Fruit fly (Drosophila melanogaster) whole organism, embryonic: ENCODE measurements around the gene CG15445.

Source experiments
- Atf6 ChIP-seq: fragments of 200-800 bp; sonication (Bioruptor generic); IDR thresholded peaks from 2 replicates; pipeline ENCODE4 v1.3.6; 2022; ENCODE audit warnings: missing biosample characterization, missing genetic modification characterization
- CG10267 ChIP-seq: fragments of 200-800 bp; sonication (Bioruptor generic); optimal IDR thresholded peaks from 2 replicates; lab custom pipeline; 2018; ENCODE audit warnings: missing biosample characterization, mild to moderate bottlenecking, missing genetic modification characterization, moderate library complexity
- CG11247 ChIP-seq: fragments of 200-800 bp; sonication (Bioruptor generic); IDR thresholded peaks from 2 replicates; pipeline ENCODE4 v1.3.6; 2022; ENCODE audit warnings: missing biosample characterization, missing genetic modification characterization
- CG11504 ChIP-seq: fragments of 200-800 bp; sonication (Bioruptor generic); optimal IDR thresholded peaks from 3 replicates; lab custom pipeline; 2019; ENCODE audit warnings: missing biosample characterization, mild to moderate bottlenecking, missing genetic modification characterization, moderate library complexity
- CG12219 ChIP-seq: fragments of 200-800 bp; sonication (Bioruptor generic); optimal IDR thresholded peaks from 3 replicates; lab custom pipeline; 2018; ENCODE audit warnings: missing biosample characterization, mild to moderate bottlenecking, missing genetic modification characterization
- CG12942 ChIP-seq: fragments of 200-800 bp; sonication (Bioruptor generic); optimal IDR thresholded peaks from 3 replicates; lab custom pipeline; 2016; ENCODE audit warnings: missing biosample characterization, missing genetic modification characterization
- CG13123 ChIP-seq: fragments of 200-800 bp; sonication (Bioruptor generic); optimal IDR thresholded peaks from 2 replicates; lab custom pipeline; 2016; ENCODE audit warnings: missing biosample characterization, missing genetic modification characterization
- CG13287 ChIP-seq: fragments of 200-800 bp; sonication (Bioruptor generic); IDR thresholded peaks from 2 replicates; pipeline ENCODE4 v1.3.6; 2022; ENCODE audit warnings: missing biosample characterization, missing genetic modification characterization; ENCODE audit not compliant: partially characterized antibody
- CG14441 ChIP-seq: fragments of 200-800 bp; sonication (Bioruptor generic); IDR thresholded peaks from 2 replicates; pipeline ENCODE4 v1.3.6; 2022; ENCODE audit warnings: missing biosample characterization, missing genetic modification characterization
- CG15601 ChIP-seq: fragments of 200-800 bp; sonication (Bioruptor generic); optimal IDR thresholded peaks from 3 replicates; lab custom pipeline; 2019; ENCODE audit warnings: missing biosample characterization, mild to moderate bottlenecking, missing genetic modification characterization, moderate library complexity
- CG2712 ChIP-seq: fragments of 200-800 bp; optimal IDR thresholded peaks from 3 replicates; lab custom pipeline; 2019; ENCODE audit warnings: missing biosample characterization, mild to moderate bottlenecking, missing genetic modification characterization, moderate library complexity
- CG2889 ChIP-seq: fragments of 200-800 bp; sonication (Bioruptor generic); IDR thresholded peaks from 3 replicates; pipeline ENCODE4 v1.3.6; 2022; ENCODE audit warnings: missing biosample characterization, missing genetic modification characterization
- CG30020 ChIP-seq: fragments of 200-800 bp; optimal IDR thresholded peaks from 2 replicates; lab custom pipeline; 2019; ENCODE audit warnings: missing biosample characterization, mild to moderate bottlenecking, missing genetic modification characterization, moderate library complexity
- CG3065 ChIP-seq: fragments of 200-800 bp; sonication (Bioruptor generic); optimal IDR thresholded peaks from 2 replicates; lab custom pipeline; 2016; ENCODE audit warnings: missing biosample characterization, missing genetic modification characterization
- CG3726 ChIP-seq: fragments of 200-800 bp; sonication (Bioruptor generic); IDR thresholded peaks from 3 replicates; pipeline ENCODE4, ENCODE4 v1.3.6; 2022; ENCODE audit warnings: missing biosample characterization, missing genetic modification characterization
- CG4328 ChIP-seq: fragments of 200-800 bp; sonication (Bioruptor generic); optimal IDR thresholded peaks from 3 replicates; lab custom pipeline; 2017; ENCODE audit warnings: missing biosample characterization, missing genetic modification reagents, missing genetic modification characterization
- CG6254 ChIP-seq: fragments of 200-800 bp; sonication (Bioruptor generic); optimal IDR thresholded peaks from 3 replicates; lab custom pipeline; 2017; ENCODE audit warnings: mild to moderate bottlenecking, missing biosample characterization, missing genetic modification reagents, missing genetic modification characterization
- CG6813 ChIP-seq: fragments of 200-800 bp; sonication (Bioruptor generic); optimal IDR thresholded peaks from 2 replicates; lab custom pipeline; 2017; ENCODE audit warnings: missing biosample characterization, missing genetic modification characterization, mild to moderate bottlenecking, moderate library complexity, missing genetic modification reagents
- CG6854 ChIP-seq: fragments of 200-800 bp; sonication (Bioruptor generic); optimal IDR thresholded peaks from 3 replicates; lab custom pipeline; 2017; ENCODE audit warnings: missing biosample characterization, mild to moderate bottlenecking, missing genetic modification characterization
- CG7357 ChIP-seq: fragments of 200-800 bp; sonication (Bioruptor generic); IDR thresholded peaks from 3 replicates; pipeline ENCODE4 v1.3.6; 2022; ENCODE audit warnings: missing biosample characterization, missing genetic modification characterization
- CG7928 ChIP-seq: fragments of 200-800 bp; sonication (Bioruptor generic); optimal IDR thresholded peaks from 2 replicates; lab custom pipeline; 2017; ENCODE audit warnings: missing biosample characterization, mild to moderate bottlenecking, missing genetic modification characterization
- CG8478 ChIP-seq: fragments of >200 bp; optimal IDR thresholded peaks from 2 replicates; lab custom pipeline; 2018
- CTCF ChIP-seq: fragments of 200-800 bp; sonication (Bioruptor generic); optimal IDR thresholded peaks from 2 replicates; lab custom pipeline; 2017; ENCODE audit warnings: missing biosample characterization, mild to moderate bottlenecking, missing genetic modification characterization, moderate library complexity
- D ChIP-seq, 2 experiments: fragments of 200-800 bp in 1 of 2; fragments of >200 bp in 1 of 2; sonication (Bioruptor generic) in 1 of 2; optimal IDR thresholded peaks; 2 replicates in 1 of 2; 3 replicates in 1 of 2; lab custom pipeline; 2017; ENCODE audit warnings: mild to moderate bottlenecking in 1 of 2, missing biosample characterization in 1 of 2, missing genetic modification characterization in 1 of 2, missing genetic modification reagents in 1 of 2
- Dbx ChIP-seq: fragments of 200-800 bp; sonication (Bioruptor generic); IDR thresholded peaks from 3 replicates; pipeline ENCODE4 v1.3.6; 2022; ENCODE audit warnings: missing biosample characterization, missing genetic modification characterization
- Dip2 ChIP-seq: fragments of 200-800 bp; sonication (Bioruptor generic); IDR thresholded peaks from 2 replicates; pipeline ENCODE4 v1.3.6; 2022; ENCODE audit warnings: missing biosample characterization, missing genetic modification characterization
- Fer2 ChIP-seq: fragments of 200-800 bp; sonication (Bioruptor generic); optimal IDR thresholded peaks from 2 replicates; lab custom pipeline; 2018; ENCODE audit warnings: missing biosample characterization, mild to moderate bottlenecking, missing genetic modification characterization, moderate library complexity
- H15 ChIP-seq: fragments of 200-800 bp; sonication (Bioruptor generic); IDR thresholded peaks from 3 replicates; pipeline ENCODE4 v1.3.6; 2022; ENCODE audit warnings: missing biosample characterization, missing genetic modification characterization
- Hey ChIP-seq: fragments of 200-800 bp; sonication (Bioruptor generic); optimal IDR thresholded peaks from 3 replicates; lab custom pipeline; 2018; ENCODE audit warnings: missing biosample characterization, mild to moderate bottlenecking, missing genetic modification characterization
- Med ChIP-seq: fragments of 200-800 bp; sonication (Bioruptor generic); peaks from one replicate; lab custom pipeline; 2016; ENCODE audit warnings: missing biosample characterization, missing genetic modification characterization, mild to moderate bottlenecking, inconsistent platforms, moderate library complexity
- Rfx ChIP-seq: fragments of 200-800 bp; sonication (Bioruptor generic); IDR thresholded peaks from 2 replicates; pipeline ENCODE4 v1.3.6; 2022; ENCODE audit warnings: missing biosample characterization, missing genetic modification characterization
- YL-1 ChIP-seq: fragments of 200-800 bp; sonication (Bioruptor generic); optimal IDR thresholded peaks from 3 replicates; lab custom pipeline; 2017; ENCODE audit warnings: missing biosample characterization, mild to moderate bottlenecking, missing genetic modification characterization
- ci ChIP-seq: fragments of 200-800 bp; sonication (Bioruptor generic); IDR thresholded peaks from 3 replicates; pipeline ENCODE4 v1.3.6; 2022; ENCODE audit warnings: missing biosample characterization, missing genetic modification characterization
- disco-r ChIP-seq: fragments of 200-800 bp; sonication (Bioruptor generic); optimal IDR thresholded peaks from 2 replicates; lab custom pipeline; 2016; ENCODE audit warnings: missing biosample characterization, missing genetic modification characterization
- emc ChIP-seq: fragments of 200-800 bp; sonication (Bioruptor generic); optimal IDR thresholded peaks from 2 replicates; lab custom pipeline; 2016; ENCODE audit warnings: missing biosample characterization, missing genetic modification characterization
- fd102C ChIP-seq: fragments of 200-800 bp; sonication (Bioruptor generic); optimal IDR thresholded peaks from 2 replicates; lab custom pipeline; 2018; ENCODE audit warnings: missing biosample characterization, mild to moderate bottlenecking, missing genetic modification characterization, moderate library complexity
- fu2 ChIP-seq: fragments of 200-800 bp; sonication (Bioruptor generic); optimal IDR thresholded peaks from 2 replicates; lab custom pipeline; 2016; ENCODE audit warnings: missing biosample characterization, missing genetic modification characterization
- gem ChIP-seq: fragments of 200-800 bp; sonication (Bioruptor generic); optimal IDR thresholded peaks from 2 replicates; lab custom pipeline; 2019; ENCODE audit warnings: missing biosample characterization, mild to moderate bottlenecking, missing genetic modification characterization, moderate library complexity
- hth ChIP-seq: fragments of >200 bp; optimal IDR thresholded peaks from 2 replicates; lab custom pipeline; 2017; ENCODE audit warnings: inconsistent platforms
- ind ChIP-seq: fragments of 200-800 bp; sonication (Bioruptor generic); optimal IDR thresholded peaks from 3 replicates; lab custom pipeline; 2016; ENCODE audit warnings: missing biosample characterization, missing genetic modification characterization
- insv ChIP-seq, 2 experiments: fragments of 200-800 bp; sonication (Bioruptor generic); optimal IDR thresholded peaks; 3 replicates each; lab custom pipeline; 2016 to 2018; ENCODE audit warnings: missing biosample characterization in 2 of 2, missing genetic modification characterization in 2 of 2
- jing ChIP-seq: fragments of 200-800 bp; sonication (Bioruptor generic); optimal IDR thresholded peaks from 2 replicates; lab custom pipeline; 2018; ENCODE audit warnings: missing biosample characterization, mild to moderate bottlenecking, missing genetic modification characterization
- klu ChIP-seq: fragments of 200-800 bp; sonication (Bioruptor generic); IDR thresholded peaks from 2 replicates; pipeline ENCODE4 v1.3.6; 2022; ENCODE audit warnings: missing biosample characterization, missing genetic modification characterization
- nom ChIP-seq: fragments of 200-800 bp; sonication (Bioruptor generic); optimal IDR thresholded peaks from 2 replicates; lab custom pipeline; 2017; ENCODE audit warnings: missing biosample characterization, missing genetic modification characterization, mild to moderate bottlenecking, moderate library complexity, missing genetic modification reagents
- oc ChIP-seq: fragments of 200-800 bp; sonication (Bioruptor generic); optimal IDR thresholded peaks from 2 replicates; lab custom pipeline; 2018; ENCODE audit warnings: missing biosample characterization, mild to moderate bottlenecking, missing genetic modification characterization, moderate library complexity
- odd ChIP-seq: fragments of 200-800 bp; sonication (Bioruptor generic); optimal IDR thresholded peaks from 2 replicates; lab custom pipeline; 2017; ENCODE audit warnings: missing biosample characterization, mild to moderate bottlenecking, missing genetic modification characterization
- ro ChIP-seq: fragments of 200-800 bp; sonication (Bioruptor generic); IDR thresholded peaks from 2 replicates; pipeline ENCODE4 v1.3.6; 2022; ENCODE audit warnings: missing biosample characterization, missing genetic modification characterization
- ssp ChIP-seq: fragments of 200-800 bp; sonication (Bioruptor generic); IDR thresholded peaks from 2 replicates; pipeline ENCODE4 v1.3.6; 2022; ENCODE audit warnings: missing biosample characterization, missing genetic modification characterization
- vfl ChIP-seq: fragments of 200-800 bp; sonication (Bioruptor generic); optimal IDR thresholded peaks from 2 replicates; lab custom pipeline; 2016; ENCODE audit warnings: missing biosample characterization, missing genetic modification characterization
- vvl ChIP-seq: fragments of 200-800 bp; sonication (Bioruptor generic); IDR thresholded peaks from 2 replicates; pipeline ENCODE4 v1.3.6; 2022; ENCODE audit warnings: missing biosample characterization, missing genetic modification characterization
- wek ChIP-seq: fragments of 200-800 bp; sonication (Bioruptor generic); optimal IDR thresholded peaks from 3 replicates; lab custom pipeline; 2018; ENCODE audit warnings: missing biosample characterization, mild to moderate bottlenecking, missing genetic modification characterization, moderate library complexity
- zfh2 ChIP-seq: fragments of 200-800 bp; sonication (Bioruptor generic); optimal IDR thresholded peaks from 2 replicates; lab custom pipeline; 2016; ENCODE audit warnings: missing biosample characterization, missing genetic modification characterization

The CG15445 gene

DNA sequence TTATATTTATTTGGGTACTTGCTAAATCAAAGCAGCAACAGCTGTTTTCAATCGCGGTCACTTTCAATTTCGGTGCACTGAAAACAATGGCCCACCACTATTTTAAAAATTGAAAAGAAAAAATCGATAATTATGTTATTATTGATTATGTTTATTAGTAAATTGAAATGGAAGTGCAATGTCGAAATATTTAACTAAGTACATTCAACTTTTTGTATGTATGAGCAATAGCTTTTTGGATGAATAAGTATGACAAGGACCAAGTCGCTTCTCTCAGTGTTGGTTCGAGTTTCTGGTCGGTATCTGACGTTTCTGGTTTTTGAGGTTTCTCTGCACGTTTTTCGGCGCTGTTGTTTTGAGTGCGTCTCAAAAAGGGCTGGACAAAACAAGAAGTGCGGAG lies 7.2 kb downstream of the CG15445 start (continued):
- TF ChIP-seq D (optimal IDR thresholded peaks at IDR 0.05; lab: Kevin White, UChicago) (no peak), D (GFP tag; optimal IDR thresholded peaks at IDR 0.05; lab: Kevin White, UChicago) (peak; percentile 58), CG6254 (GFP tag; lab: Kevin White, UChicago) (peak; percentile 35), YL-1 (no peak), vfl (no peak), wek (GFP tag; lab: Kevin White, UChicago) (no peak), CG7357 (peak; percentile 57; the same call in 1 of the 3 replicates), CG14441 (GFP tag; lab: Robert Waterston, UW) (peak; percentile 65), ssp (GFP tag; lab: Robert Waterston, UW) (peak; percentile 40; the same call in 1 of the 2 replicates), CG12942 (GFP tag; lab: Kevin White, UChicago) (peak; percentile 49), Fer2 (tag; lab: Kevin White, UChicago) (peak; percentile 7), disco-r (GFP tag; lab: Kevin White, UChicago) (no peak), CG2712 (peak; percentile 82), ind (GFP tag; lab: Kevin White, UChicago) (peak; percentile 61), CG12219 (peak; percentile 59), CTCF (GFP tag; lab: Kevin White, UChicago) (no peak), H15 (GFP tag; lab: Robert Waterston, UW) (no peak; the same call in 2 of the 3 replicates), CG3726 (GFP tag; lab: Robert Waterston, UW) (0 out of 3 replicates have a peak, but pooled peaks have one; percentile 45), Rfx (GFP tag; lab: Robert Waterston, UW) (peak; percentile 80), klu (GFP tag; lab: Robert Waterston, UW) (peak; percentile 39; the same call in 1 of the 2 replicates), CG13123 (GFP tag; lab: Kevin White, UChicago) (peak; percentile 30), CG30020 (no peak), ro (GFP tag; lab: Robert Waterston, UW) (no peak), CG11504 (peak; percentile 81), emc (no peak), CG3065 (GFP tag; lab: Kevin White, UChicago) (peak; percentile 17), oc (tag; lab: Kevin White, UChicago) (peak; percentile 58), CG6854 (GFP tag; lab: Kevin White, UChicago) (no peak), jing (GFP tag; lab: Kevin White, UChicago) (peak; percentile 49), Atf6 (GFP tag; lab: Robert Waterston, UW) (peak; percentile 73; the same call in 1 of the 2 replicates), CG15601 (peak; percentile 90), CG7928 (no peak), CG8478 (lab: Kevin White, UChicago) (no peak), hth (lab: Kevin White, UChicago) (no peak), odd (GFP tag; lab: Kevin White, UChicago) (peak; percentile 53), zfh2 (GFP tag; lab: Kevin White, UChicago) (peak; percentile 14), Dbx (GFP tag; lab: Robert Waterston, UW) (peak; percentile 52; the same call in 1 of the 3 replicates), CG4328 (GFP tag; lab: Kevin White, UChicago) (peak; percentile 1), Med (GFP tag; lab: Kevin White, UChicago) (peak; percentile 92), Dip2 (GFP tag; lab: Robert Waterston, UW) (no peak), Hey (no peak), insv (GFP tag; optimal IDR thresholded peaks at IDR 0.05; lab: Kevin White, UChicago) (no peak), CG2889 (GFP tag; lab: Robert Waterston, UW) (no peak), fd102C (GFP tag; lab: Kevin White, UChicago) (no peak), CG13287 (GFP tag; lab: Robert Waterston, UW) (no peak), gem (peak; percentile 89), CG10267 (tag; lab: Kevin White, UChicago) (peak; percentile 62), nom (no peak), CG11247 (no peak; the same call in 1 of the 2 replicates), fu2 (GFP tag; lab: Kevin White, UChicago) (no peak), vvl (GFP tag; lab: Robert Waterston, UW) (no peak; the same call in 1 of the 2 replicates), ci (GFP tag; lab: Robert Waterston, UW) (peak; percentile 81), CG6813 (GFP tag; lab: Kevin White, UChicago) (peak; percentile 39)
